Fruit fly (Drosophila melanogaster) whole organism, embryonic: Measurements from ENCODE around the gene CG14423.

Source experiments
- Aef1 ChIP-seq: fragments of 200-800 bp; sonication (Bioruptor generic); IDR thresholded peaks from 3 replicates; pipeline ENCODE4 v1.3.6; 2022; ENCODE audit warnings: missing biosample characterization, missing genetic modification characterization
- CG10209 ChIP-seq: fragments of 200-800 bp; sonication (Bioruptor generic); optimal IDR thresholded peaks from 3 replicates; lab custom pipeline; 2017; ENCODE audit warnings: missing biosample characterization, mild to moderate bottlenecking, missing genetic modification characterization, missing genetic modification reagents
- CG10565 ChIP-seq: fragments of 200-800 bp; sonication (Bioruptor generic); optimal IDR thresholded peaks from 3 replicates; lab custom pipeline; 2016; ENCODE audit warnings: missing biosample characterization, mild to moderate bottlenecking, missing genetic modification characterization
- CG11504 ChIP-seq: fragments of 200-800 bp; sonication (Bioruptor generic); optimal IDR thresholded peaks from 3 replicates; lab custom pipeline; 2019; ENCODE audit warnings: missing biosample characterization, mild to moderate bottlenecking, missing genetic modification characterization, moderate library complexity
- CG13894 ChIP-seq: fragments of 200-800 bp; sonication (Bioruptor generic); optimal IDR thresholded peaks from 3 replicates; lab custom pipeline; 2018; ENCODE audit warnings: missing biosample characterization, mild to moderate bottlenecking, missing genetic modification characterization, moderate library complexity
- CG14860 ChIP-seq: fragments of 200-800 bp; sonication (Bioruptor generic); IDR thresholded peaks from 3 replicates; pipeline ENCODE4 v1.3.6; 2022; ENCODE audit warnings: missing biosample characterization, missing genetic modification characterization; ENCODE audit not compliant: partially characterized antibody
- CG17186 ChIP-seq: fragments of 200-800 bp; sonication (Bioruptor generic); optimal IDR thresholded peaks from 3 replicates; lab custom pipeline; 2017; ENCODE audit warnings: missing biosample characterization, missing genetic modification reagents, missing genetic modification characterization
- CG17361 ChIP-seq: fragments of 200-800 bp; sonication (Bioruptor generic); IDR thresholded peaks from 3 replicates; pipeline ENCODE4 v1.3.6; 2022; ENCODE audit warnings: missing biosample characterization, missing genetic modification characterization
- CG2129 ChIP-seq: fragments of 200-800 bp; sonication (Bioruptor generic); IDR thresholded peaks from 2 replicates; pipeline ENCODE4 v1.3.6; 2022; ENCODE audit warnings: missing biosample characterization, missing genetic modification characterization; ENCODE audit not compliant: partially characterized antibody
- CG2199 ChIP-seq: fragments of 200-800 bp; sonication (Bioruptor generic); IDR thresholded peaks from 3 replicates; pipeline ENCODE4 v1.3.6; 2022; ENCODE audit warnings: missing biosample characterization, missing genetic modification characterization
- CG3163 ChIP-seq: fragments of 200-800 bp; sonication (Bioruptor generic); optimal IDR thresholded peaks from 3 replicates; lab custom pipeline; 2016; ENCODE audit warnings: missing biosample characterization, missing genetic modification characterization
- CG33557 ChIP-seq: fragments of 200-800 bp; sonication (Bioruptor generic); optimal IDR thresholded peaks from 2 replicates; lab custom pipeline; 2019; ENCODE audit warnings: missing biosample characterization, mild to moderate bottlenecking, missing genetic modification characterization, moderate library complexity
- CG3407 ChIP-seq: fragments of 200-800 bp; sonication (Bioruptor generic); optimal IDR thresholded peaks from 2 replicates; lab custom pipeline; 2018; ENCODE audit warnings: missing biosample characterization, mild to moderate bottlenecking, missing genetic modification characterization
- D ChIP-seq, 2 experiments: fragments of 200-800 bp in 1 of 2; fragments of >200 bp in 1 of 2; sonication (Bioruptor generic) in 1 of 2; optimal IDR thresholded peaks; 2 replicates in 1 of 2; 3 replicates in 1 of 2; lab custom pipeline; 2017; ENCODE audit warnings: mild to moderate bottlenecking in 1 of 2, missing biosample characterization in 1 of 2, missing genetic modification characterization in 1 of 2, missing genetic modification reagents in 1 of 2
- Dad ChIP-seq: fragments of 200-800 bp; sonication (Bioruptor generic); optimal IDR thresholded peaks from 3 replicates; lab custom pipeline; 2016; ENCODE audit warnings: missing biosample characterization, missing genetic modification characterization
- Dbx ChIP-seq: fragments of 200-800 bp; sonication (Bioruptor generic); IDR thresholded peaks from 3 replicates; pipeline ENCODE4 v1.3.6; 2022; ENCODE audit warnings: missing biosample characterization, missing genetic modification characterization
- Dek ChIP-seq: fragments of 200-800 bp; sonication (Bioruptor generic); optimal IDR thresholded peaks from 3 replicates; lab custom pipeline; 2019; ENCODE audit warnings: missing biosample characterization, mild to moderate bottlenecking, missing genetic modification characterization, moderate library complexity
- Fer3 ChIP-seq: fragments of 200-800 bp; sonication (Bioruptor generic); optimal IDR thresholded peaks from 2 replicates; lab custom pipeline; 2018; ENCODE audit warnings: missing biosample characterization, mild to moderate bottlenecking, missing genetic modification characterization, moderate library complexity
- HHEX ChIP-seq: fragments of 200-800 bp; sonication (Bioruptor generic); optimal IDR thresholded peaks from 3 replicates; lab custom pipeline; 2017; ENCODE audit warnings: missing biosample characterization, mild to moderate bottlenecking, missing genetic modification characterization, missing genetic modification reagents
- Kr ChIP-seq: fragments of 200-800 bp; sonication (Bioruptor generic); optimal IDR thresholded peaks from 2 replicates; lab custom pipeline; 2017; ENCODE audit warnings: missing biosample characterization, mild to moderate bottlenecking, missing genetic modification characterization
- MESR4 ChIP-seq: fragments of 200-800 bp; sonication (Bioruptor generic); optimal IDR thresholded peaks from 2 replicates; lab custom pipeline; 2018; ENCODE audit warnings: missing biosample characterization, mild to moderate bottlenecking, missing genetic modification characterization, moderate library complexity
- Mes4 ChIP-seq: fragments of 200-800 bp; sonication (Bioruptor generic); optimal IDR thresholded peaks from 2 replicates; lab custom pipeline; 2016; ENCODE audit warnings: missing biosample characterization, missing genetic modification characterization
- NC2α ChIP-seq: fragments of 200-800 bp; sonication (Bioruptor generic); optimal IDR thresholded peaks from 2 replicates; lab custom pipeline; 2016; ENCODE audit warnings: missing biosample characterization, missing genetic modification characterization
- Neu2 ChIP-seq: fragments of 200-800 bp; sonication (Bioruptor generic); optimal IDR thresholded peaks from 3 replicates; lab custom pipeline; 2016; ENCODE audit warnings: missing biosample characterization, missing genetic modification characterization, borderline replicate concordance
- Nf-YC ChIP-seq: fragments of 200-800 bp; optimal IDR thresholded peaks from 3 replicates; lab custom pipeline; 2019; ENCODE audit warnings: missing biosample characterization, mild to moderate bottlenecking, missing genetic modification characterization, moderate library complexity
- Oli ChIP-seq: fragments of 200-800 bp; sonication (Bioruptor generic); optimal IDR thresholded peaks from 2 replicates; lab custom pipeline; 2018; ENCODE audit warnings: missing biosample characterization, mild to moderate bottlenecking, missing genetic modification characterization, moderate library complexity
- Opbp ChIP-seq: fragments of 200-800 bp; sonication (Bioruptor generic); IDR thresholded peaks from 3 replicates; pipeline ENCODE4 v1.3.6; 2022; ENCODE audit warnings: missing biosample characterization, missing genetic modification characterization; ENCODE audit not compliant: partially characterized antibody
- Sox100B ChIP-seq: fragments of 200-800 bp; sonication (Bioruptor generic); optimal IDR thresholded peaks from 3 replicates; lab custom pipeline; 2018; ENCODE audit warnings: missing biosample characterization, mild to moderate bottlenecking, missing genetic modification characterization
- Spps ChIP-seq: fragments of 200-800 bp; sonication (Bioruptor generic); optimal IDR thresholded peaks from 2 replicates; lab custom pipeline; 2018; ENCODE audit warnings: missing biosample characterization, mild to moderate bottlenecking, missing genetic modification characterization
- Stat92E ChIP-seq, 3 experiments: fragments of >200 bp in 2 of 3; fragments of 200-800 bp in 1 of 3; sonication (Bioruptor generic) in 1 of 3; optimal IDR thresholded peaks; 2 replicates each; lab custom pipeline; 2017 to 2019; ENCODE audit warnings: missing biosample characterization in 3 of 3, missing genetic modification characterization in 3 of 3, mild to moderate bottlenecking in 1 of 3, moderate library complexity in 1 of 3
- TFAM ChIP-seq: fragments of 200-800 bp; sonication (Bioruptor generic); optimal IDR thresholded peaks from 2 replicates; lab custom pipeline; 2017; ENCODE audit warnings: missing biosample characterization, missing genetic modification characterization, inconsistent platforms
- bab2 ChIP-seq: fragments of 200-800 bp; sonication (Bioruptor generic); optimal IDR thresholded peaks from 2 replicates; lab custom pipeline; 2016; ENCODE audit warnings: missing biosample characterization, missing genetic modification characterization
- btn ChIP-seq: fragments of 200-800 bp; sonication (Bioruptor generic); optimal IDR thresholded peaks from 2 replicates; lab custom pipeline; 2016; ENCODE audit warnings: missing biosample characterization, missing genetic modification characterization
- dmrt11E ChIP-seq: fragments of 200-800 bp; sonication (Bioruptor generic); optimal IDR thresholded peaks from 3 replicates; lab custom pipeline; 2018; ENCODE audit warnings: missing biosample characterization, mild to moderate bottlenecking, missing genetic modification characterization, moderate library complexity
- ems ChIP-seq: fragments of 200-800 bp; sonication (Bioruptor generic); optimal IDR thresholded peaks from 3 replicates; lab custom pipeline; 2016; ENCODE audit warnings: missing biosample characterization, missing genetic modification characterization
- gem ChIP-seq: fragments of 200-800 bp; sonication (Bioruptor generic); optimal IDR thresholded peaks from 2 replicates; lab custom pipeline; 2019; ENCODE audit warnings: missing biosample characterization, mild to moderate bottlenecking, missing genetic modification characterization, moderate library complexity
- grau ChIP-seq: fragments of 200-800 bp; optimal IDR thresholded peaks from 3 replicates; lab custom pipeline; 2019; ENCODE audit warnings: missing biosample characterization, mild to moderate bottlenecking, missing genetic modification characterization, moderate library complexity
- gt ChIP-seq: fragments of 200-800 bp; sonication (Bioruptor generic); IDR thresholded peaks from 2 replicates; pipeline ENCODE4 v1.3.6; 2022; ENCODE audit warnings: missing biosample characterization, missing genetic modification characterization
- insv ChIP-seq, 2 experiments: fragments of 200-800 bp; sonication (Bioruptor generic); optimal IDR thresholded peaks; 3 replicates each; lab custom pipeline; 2016 to 2018; ENCODE audit warnings: missing biosample characterization in 2 of 2, missing genetic modification characterization in 2 of 2
- lmd ChIP-seq: fragments of 200-800 bp; sonication (Bioruptor generic); IDR thresholded peaks from 2 replicates; pipeline ENCODE4 v1.3.6; 2022; ENCODE audit warnings: missing biosample characterization, missing genetic modification characterization
- lola ChIP-seq, 3 experiments: fragments of >200 bp in 2 of 3; fragments of 200-800 bp in 1 of 3; sonication (Bioruptor generic) in 1 of 3; optimal IDR thresholded peaks; 2 replicates each; lab custom pipeline; 2017 to 2019; ENCODE audit warnings: missing biosample characterization in 3 of 3, missing genetic modification characterization in 3 of 3, mild to moderate bottlenecking in 1 of 3, moderate library complexity in 1 of 3
- nerfin-1 ChIP-seq: fragments of 200-800 bp; sonication (Bioruptor generic); optimal IDR thresholded peaks from 3 replicates; lab custom pipeline; 2019; ENCODE audit warnings: missing biosample characterization, mild to moderate bottlenecking, missing genetic modification characterization, moderate library complexity
- odd ChIP-seq: fragments of 200-800 bp; sonication (Bioruptor generic); optimal IDR thresholded peaks from 2 replicates; lab custom pipeline; 2017; ENCODE audit warnings: missing biosample characterization, mild to moderate bottlenecking, missing genetic modification characterization
- pfk ChIP-seq: fragments of 200-800 bp; sonication (Bioruptor generic); optimal IDR thresholded peaks from 2 replicates; lab custom pipeline; 2018; ENCODE audit warnings: missing biosample characterization, mild to moderate bottlenecking, missing genetic modification characterization, moderate library complexity
- ro ChIP-seq: fragments of 200-800 bp; sonication (Bioruptor generic); IDR thresholded peaks from 2 replicates; pipeline ENCODE4 v1.3.6; 2022; ENCODE audit warnings: missing biosample characterization, missing genetic modification characterization
- row ChIP-seq: fragments of 200-800 bp; sonication (Bioruptor generic); IDR thresholded peaks from 3 replicates; pipeline ENCODE4 v1.3.6; 2022; ENCODE audit warnings: missing biosample characterization, missing genetic modification characterization
- sens-2 ChIP-seq: fragments of 200-800 bp; sonication (Bioruptor generic); IDR thresholded peaks from 2 replicates; pipeline ENCODE4 v1.3.6; 2022; ENCODE audit warnings: missing biosample characterization, missing genetic modification characterization
- so ChIP-seq: fragments of 200-800 bp; sonication (Bioruptor generic); IDR thresholded peaks from 3 replicates; pipeline ENCODE4 v1.3.6; 2022; ENCODE audit warnings: missing biosample characterization, missing genetic modification characterization
- usp ChIP-seq: fragments of >200 bp; optimal IDR thresholded peaks from 2 replicates; lab custom pipeline; 2017; ENCODE audit warnings: missing biosample characterization, missing genetic modification characterization

Gene CG14423

dm6 chrX:2947545-2948072 lies 2.4 kb downstream of the CG14423 start, which contains the start of gene CG3603 (continued):
- peak; percentile 8 for TF ChIP-seq pfk (GFP tag; lab: Kevin White, UChicago)
- no peak for TF ChIP-seq bab2 (GFP tag; lab: Kevin White, UChicago)
- TF ChIP-seq gem (tag; lab: Kevin White, UChicago), result no peak
- peak; percentile 85 for TF ChIP-seq Nf-YC (tag; lab: Kevin White, UChicago)
- TF ChIP-seq HHEX (GFP tag; lab: Kevin White, UChicago), result peak; percentile 56
- TF ChIP-seq Opbp (GFP tag; lab: Robert Waterston, UW), result no peak
- TF ChIP-seq Kr (GFP tag; lab: Kevin White, UChicago), result no peak
- TF ChIP-seq CG17361 (GFP tag; lab: Robert Waterston, UW), result no peak
- no peak for TF ChIP-seq CG3163
- no peak for TF ChIP-seq row
- no peak for TF ChIP-seq odd (GFP tag; lab: Kevin White, UChicago)
- TF ChIP-seq gt (GFP tag; lab: Robert Waterston, UW), result no peak
- no peak for TF ChIP-seq D (optimal IDR thresholded peaks at IDR 0.05; lab: Kevin White, UChicago)
- no peak for TF ChIP-seq D (GFP tag; optimal IDR thresholded peaks at IDR 0.05; lab: Kevin White, UChicago)
- no peak for TF ChIP-seq CG2199 (GFP tag; lab: Robert Waterston, UW)
- no peak for TF ChIP-seq CG11504 (tag; lab: Kevin White, UChicago)
- no peak for TF ChIP-seq Dek (tag; lab: Kevin White, UChicago)
- no peak for TF ChIP-seq nerfin-1 (tag; lab: Kevin White, UChicago)
- no peak for TF ChIP-seq ro (GFP tag; lab: Robert Waterston, UW)
- TF ChIP-seq Fer3 (tag; lab: Kevin White, UChicago), result peak; percentile 1
- TF ChIP-seq CG17186 (GFP tag; lab: Kevin White, UChicago), result no peak
- no peak for TF ChIP-seq ems (GFP tag; lab: Kevin White, UChicago)
- TF ChIP-seq CG33557, result no peak
- no peak for TF ChIP-seq sens-2 (GFP tag; lab: Robert Waterston, UW)
- no peak for TF ChIP-seq lola (GFP tag; optimal IDR thresholded peaks at IDR 0.05; lab: Kevin White, UChicago)
- no peak for TF ChIP-seq CG13894 (tag; lab: Kevin White, UChicago)
- no peak for TF ChIP-seq Mes4 (GFP tag; lab: Kevin White, UChicago)
- no peak for TF ChIP-seq CG2129 (GFP tag; lab: Robert Waterston, UW)
- no peak for TF ChIP-seq CG3407 (GFP tag; lab: Kevin White, UChicago)
- no peak for TF ChIP-seq Aef1 (GFP tag; lab: Robert Waterston, UW)
- no peak for TF ChIP-seq insv (GFP tag; optimal IDR thresholded peaks at IDR 0.05; lab: Kevin White, UChicago)
- no peak for TF ChIP-seq dmrt11E (tag; lab: Kevin White, UChicago)
- TF ChIP-seq TFAM (GFP tag; lab: Kevin White, UChicago), result no peak
- peak; percentile 52 for TF ChIP-seq Sox100B (GFP tag; lab: Kevin White, UChicago)
- 0 out of 3 replicates have a peak, but pooled peaks have one; percentile 21 for TF ChIP-seq so (GFP tag; lab: Robert Waterston, UW)
- no peak for TF ChIP-seq lmd
- TF ChIP-seq CG10565 (GFP tag; lab: Kevin White, UChicago), result no peak
- no peak for TF ChIP-seq usp (GFP tag; lab: Kevin White, UChicago)
- no peak for TF ChIP-seq btn
- TF ChIP-seq grau (tag; lab: Kevin White, UChicago), result peak; percentile 15
- TF ChIP-seq NC2α (GFP tag; lab: Kevin White, UChicago), result no peak
- TF ChIP-seq Dad (GFP tag; lab: Kevin White, UChicago), result no peak
- no peak for TF ChIP-seq Oli (tag; lab: Kevin White, UChicago)
- no peak for TF ChIP-seq CG10209
- TF ChIP-seq CG14860 (GFP tag; lab: Robert Waterston, UW), result no peak
- no peak for TF ChIP-seq MESR4 (GFP tag; lab: Kevin White, UChicago)
- no peak for TF ChIP-seq Stat92E (GFP tag; optimal IDR thresholded peaks at IDR 0.05; lab: Kevin White, UChicago)
- no peak for TF ChIP-seq Dbx (GFP tag; lab: Robert Waterston, UW)
- no peak for TF ChIP-seq Neu2 (GFP tag; lab: Kevin White, UChicago)
- no peak for TF ChIP-seq Spps
